Fruit fly (Drosophila melanogaster) whole organism, wandering third instar larva: ENCODE results near the gene pyd.

Experiments used
- CG9705 ChIP-seq: fragments of 200-800 bp; sonication (Bioruptor generic); optimal IDR thresholded peaks from 2 replicates; lab custom pipeline; 2018; ENCODE audit warnings: missing biosample characterization, mild to moderate bottlenecking, missing genetic modification characterization
- CrebA ChIP-seq: fragments of 200-800 bp; sonication (Bioruptor generic); optimal IDR thresholded peaks from 2 replicates; lab custom pipeline; 2016; ENCODE audit warnings: missing biosample characterization, mild to moderate bottlenecking, missing genetic modification characterization, borderline replicate concordance
- Dfd ChIP-seq: fragments of >200 bp; optimal IDR thresholded peaks from 2 replicates; lab custom pipeline; 2017; ENCODE audit warnings: missing biosample characterization, missing genetic modification characterization
- Dif ChIP-seq: fragments of 200-275, 200-300 bp; sonication (Bioruptor generic); optimal IDR thresholded peaks from 2 replicates; lab custom pipeline; 2018; ENCODE audit warnings: missing biosample characterization, missing genetic modification characterization; ENCODE audit not compliant: partially characterized antibody
- HLH106 ChIP-seq: fragments of 200-800 bp; optimal IDR thresholded peaks from 3 replicates; lab custom pipeline; 2019; ENCODE audit warnings: missing biosample characterization, mild to moderate bottlenecking, missing genetic modification characterization, moderate library complexity
- Hnf4 ChIP-seq: fragments of 200-800 bp; sonication (Bioruptor generic); optimal IDR thresholded peaks from 2 replicates; lab custom pipeline; 2016; ENCODE audit warnings: missing biosample characterization, mild to moderate bottlenecking, missing genetic modification characterization
- Hr78 ChIP-seq: fragments of >200 bp; optimal IDR thresholded peaks from 2 replicates; lab custom pipeline; 2017; ENCODE audit warnings: missing biosample characterization, missing genetic modification characterization
- Jra ChIP-seq: sonication (Bioruptor generic); optimal IDR thresholded peaks from 2 replicates; lab custom pipeline; 2016; ENCODE audit warnings: missing biosample characterization, missing genetic modification characterization
- Mio ChIP-seq: sonication (Bioruptor generic); optimal IDR thresholded peaks from 2 replicates; lab custom pipeline; 2016; ENCODE audit warnings: missing biosample characterization, missing genetic modification characterization
- Myc ChIP-seq: fragments of >200 bp; optimal IDR thresholded peaks from 2 replicates; lab custom pipeline; 2017
- N ChIP-seq: fragments of >200 bp; optimal IDR thresholded peaks from 2 replicates; lab custom pipeline; 2018; ENCODE audit warnings: missing biosample characterization, missing external identifiers, missing genetic modification characterization
- OdsH ChIP-seq: fragments of 200-800 bp; sonication (Bioruptor generic); optimal IDR thresholded peaks from 2 replicates; lab custom pipeline; 2016; ENCODE audit warnings: missing biosample characterization, mild to moderate bottlenecking, missing genetic modification characterization
- Rel ChIP-seq, 2 experiments: fragments of 200-800 bp; sonication (Bioruptor generic) in 1 of 2; optimal IDR thresholded peaks; 2 replicates in 1 of 2; 3 replicates in 1 of 2; lab custom pipeline; 2016 to 2019; ENCODE audit warnings: mild to moderate bottlenecking in 2 of 2, missing biosample characterization in 2 of 2, missing genetic modification characterization in 2 of 2, moderate library complexity in 1 of 2
- Sp1 ChIP-seq: fragments of 200-800 bp; sonication (Bioruptor generic); optimal IDR thresholded peaks from 3 replicates; lab custom pipeline; 2019; ENCODE audit warnings: missing biosample characterization, mild to moderate bottlenecking, missing genetic modification characterization, moderate library complexity
- Vsx2 ChIP-seq: fragments of 200-300, 225-300 bp; sonication (Bioruptor generic); optimal IDR thresholded peaks from 2 replicates; lab custom pipeline; 2018; ENCODE audit warnings: missing biosample characterization, missing genetic modification characterization; ENCODE audit not compliant: partially characterized antibody
- brk ChIP-seq: fragments of 200-800 bp; sonication (Bioruptor generic); optimal IDR thresholded peaks from 2 replicates; lab custom pipeline; 2016; ENCODE audit warnings: missing biosample characterization, mild to moderate bottlenecking, missing genetic modification characterization
- dl ChIP-seq, 2 experiments: fragments of 175-275, 200-275 bp in 1 of 2; fragments of 200-275 bp in 1 of 2; sonication (Bioruptor generic); optimal IDR thresholded peaks; lab custom pipeline; 2018; ENCODE audit warnings: mild to moderate bottlenecking in 2 of 2, missing biosample characterization in 2 of 2, missing genetic modification characterization in 2 of 2, moderate library complexity in 2 of 2; ENCODE audit not compliant: partially characterized antibody in 2 of 2, insufficient read depth in 1 of 2
- dmrt93B ChIP-seq: fragments of 200-800 bp; sonication (Bioruptor generic); optimal IDR thresholded peaks from 2 replicates; lab custom pipeline; 2018; ENCODE audit warnings: missing biosample characterization, mild to moderate bottlenecking, missing genetic modification characterization
- foxo ChIP-seq, 2 experiments: fragments of 200-800 bp; sonication (Bioruptor generic); optimal IDR thresholded peaks; 2 replicates in 1 of 2; 3 replicates in 1 of 2; lab custom pipeline; 2016 to 2017; ENCODE audit warnings: missing biosample characterization in 2 of 2, missing genetic modification characterization in 2 of 2
- h ChIP-seq: fragments of 200-800 bp; sonication (Bioruptor generic); optimal IDR thresholded peaks from 3 replicates; lab custom pipeline; 2016; ENCODE audit warnings: missing biosample characterization, mild to moderate bottlenecking, missing genetic modification characterization
- psq ChIP-seq: fragments of 200-800 bp; sonication (Bioruptor generic); optimal IDR thresholded peaks from 3 replicates; lab custom pipeline; 2017; ENCODE audit warnings: missing biosample characterization, mild to moderate bottlenecking, missing genetic modification characterization, moderate library complexity
- sage ChIP-seq: fragments of 200-800 bp; sonication (Bioruptor generic); optimal IDR thresholded peaks from 2 replicates; lab custom pipeline; 2016; ENCODE audit warnings: missing biosample characterization, mild to moderate bottlenecking, missing genetic modification characterization
- usp ChIP-seq: fragments of >200 bp; optimal IDR thresholded peaks from 2 replicates; lab custom pipeline; 2017; ENCODE audit warnings: missing biosample characterization, missing genetic modification characterization
- woc ChIP-seq: sonication (Bioruptor generic); optimal IDR thresholded peaks from 2 replicates; lab custom pipeline; 2016; ENCODE audit warnings: missing biosample characterization, mild to moderate bottlenecking, missing genetic modification characterization

Gene pyd

dm6 chr3R:8867325-8868104 lies 64.2 kb downstream of the pyd start:
- TF ChIP-seq HLH106 (tag; lab: Kevin White, UChicago) (peak; percentile 24), OdsH (GFP tag; lab: Kevin White, UChicago) (peak; percentile 11), foxo (GFP tag; optimal IDR thresholded peaks at IDR 0.05; lab: Kevin White, UChicago) (peak in 1 of 2 experiments; percentile 18), Sp1 (GFP tag; lab: Kevin White, UChicago) (peak; percentile 59), Mio (no peak), usp (GFP tag; lab: Kevin White, UChicago) (no peak), sage (GFP tag; lab: Kevin White, UChicago) (no peak), psq (GFP tag; lab: Kevin White, UChicago) (peak; percentile 31)

- TF ChIP-seq Dfd (peak; percentile 96), CG9705 (GFP tag; lab: Kevin White, UChicago) (no peak)
Measured at dm6 chr3R:8865031-8865430, 66.7 kb downstream of the pyd start.

DNA sequence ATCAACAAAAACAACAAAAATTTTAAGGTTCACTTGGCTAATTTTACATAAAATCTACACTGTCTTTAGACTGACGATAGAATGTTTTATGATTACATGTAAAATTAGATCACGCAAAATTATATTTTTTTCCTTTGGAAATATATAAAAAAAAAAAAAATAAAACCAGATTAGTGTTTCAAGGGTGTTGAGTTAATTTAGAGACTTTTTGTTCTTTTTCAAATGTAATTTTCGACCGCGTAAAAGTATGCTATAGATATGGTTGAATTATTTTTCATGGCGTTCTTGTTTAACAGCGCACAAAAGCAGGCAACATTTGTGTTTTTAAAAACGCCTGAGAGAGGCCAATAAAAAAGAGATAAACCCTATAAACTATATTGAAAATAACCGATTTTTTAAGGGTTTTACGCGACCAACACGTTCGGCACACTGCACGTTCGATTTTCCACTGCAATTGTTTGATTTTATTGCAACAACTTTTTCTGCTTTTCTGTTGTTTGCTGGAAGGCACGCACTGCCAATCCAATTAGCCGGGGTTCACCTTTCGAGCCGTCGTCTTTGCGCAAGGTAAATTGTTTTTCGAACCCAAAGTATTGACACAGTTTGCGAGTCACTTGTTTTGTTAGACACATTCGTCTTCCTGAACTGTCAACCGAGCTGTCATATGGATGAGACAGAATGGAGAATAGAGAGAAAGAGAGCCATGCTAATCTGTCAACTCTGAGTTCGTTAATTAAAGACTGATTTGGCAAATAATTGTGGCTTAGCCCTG lies 68.4 kb downstream of the pyd start:
- peak; percentile 81 for TF ChIP-seq Vsx2 (GFP tag; lab: Kevin White, UChicago)
- TF ChIP-seq Myc (lab: Kevin White, UChicago), result peak; percentile 95
- TF ChIP-seq usp (GFP tag; lab: Kevin White, UChicago), result no peak
- peak; percentile 52 for TF ChIP-seq Hr78 (GFP tag; lab: Kevin White, UChicago)
- TF ChIP-seq Dfd, result no peak
- peak in 1 of 2 experiments; percentile 8 for TF ChIP-seq dl (GFP tag; optimal IDR thresholded peaks at IDR 0.05; lab: Kevin White, UChicago; ENCODE audit: insufficient read depth in 1 of 2, partially characterized antibody in 2 of 2)
- TF ChIP-seq N, result peak; percentile 98
- TF ChIP-seq Sp1 (GFP tag; lab: Kevin White, UChicago), result peak; percentile 10
- TF ChIP-seq CrebA (GFP tag; lab: Kevin White, UChicago), result no peak
- no peak for TF ChIP-seq h (GFP tag; lab: Kevin White, UChicago)
- TF ChIP-seq woc (GFP tag; lab: Kevin White, UChicago), result no peak
- peak; percentile 26 for TF ChIP-seq brk
- TF ChIP-seq Dif, result peak; percentile 38

dm6 chr3R:8862662-8863082 lies 69.0 kb downstream of the pyd start:
- TF ChIP-seq Rel (GFP tag; optimal IDR thresholded peaks at IDR 0.05; lab: Kevin White, UChicago) (no peak), Rel (tag; optimal IDR thresholded peaks at IDR 0.05; lab: Kevin White, UChicago) (peak; percentile 78), dmrt93B (GFP tag; lab: Kevin White, UChicago) (no peak)
- TF ChIP-seq, all 38 proteins: peak for 1

dm6 chr3R:8862208-8862607 lies 69.5 kb downstream of the pyd start:
- TF ChIP-seq Vsx2 (GFP tag; lab: Kevin White, UChicago) (no peak), Dfd (peak; percentile 68)

DNA sequence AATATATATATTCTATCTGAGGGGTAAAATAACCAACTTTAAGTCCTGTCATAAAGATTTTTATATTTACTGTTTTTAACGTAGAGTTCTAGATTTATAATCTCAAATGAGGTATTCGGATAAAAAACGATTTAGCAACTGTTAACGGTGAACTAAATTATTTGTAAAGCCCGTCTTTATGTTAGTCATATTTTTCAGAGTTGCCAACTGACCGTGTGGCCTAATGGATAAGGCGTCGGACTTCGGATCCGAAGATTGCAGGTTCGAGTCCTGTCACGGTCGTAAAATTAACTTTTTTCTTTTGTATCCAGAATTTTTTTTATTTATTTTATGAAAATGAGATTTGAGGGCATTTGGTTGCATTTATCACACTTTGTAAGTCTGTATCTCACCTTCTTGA lies 70.0 kb downstream of the pyd start:
- TF ChIP-seq Jra (no peak), Hnf4 (GFP tag; lab: Kevin White, UChicago) (peak; percentile 12)
